Fruit fly (Drosophila melanogaster) whole organism, embryonic: ENCODE data around the gene mio.

Experiments used
- Bteb2 ChIP-seq: fragments of 200-800 bp; sonication (Bioruptor generic); optimal IDR thresholded peaks from 2 replicates; lab custom pipeline; 2016; ENCODE audit warnings: missing biosample characterization, missing genetic modification characterization
- CG10274 ChIP-seq: fragments of 200-800 bp; sonication (Bioruptor generic); optimal IDR thresholded peaks from 3 replicates; lab custom pipeline; 2017; ENCODE audit warnings: missing biosample characterization, mild to moderate bottlenecking, missing genetic modification characterization
- CG10543 ChIP-seq: fragments of 200-800 bp; sonication (Bioruptor generic); optimal IDR thresholded peaks from 3 replicates; lab custom pipeline; 2017; ENCODE audit warnings: missing biosample characterization, mild to moderate bottlenecking, missing genetic modification characterization, moderate library complexity
- CG12391 ChIP-seq: fragments of 200-800 bp; sonication (Bioruptor generic); optimal IDR thresholded peaks from 3 replicates; lab custom pipeline; 2018; ENCODE audit warnings: missing biosample characterization, mild to moderate bottlenecking, missing genetic modification characterization, moderate library complexity
- CG13894 ChIP-seq: fragments of 200-800 bp; sonication (Bioruptor generic); optimal IDR thresholded peaks from 3 replicates; lab custom pipeline; 2018; ENCODE audit warnings: missing biosample characterization, mild to moderate bottlenecking, missing genetic modification characterization, moderate library complexity
- CG16779 ChIP-seq: fragments of 200-800 bp; sonication (Bioruptor generic); IDR thresholded peaks from 2 replicates; pipeline ENCODE4 v1.3.6; 2022; ENCODE audit warnings: missing biosample characterization, missing genetic modification characterization
- CG16813 ChIP-seq: fragments of 200-800 bp; sonication (Bioruptor generic); IDR thresholded peaks from 3 replicates; pipeline ENCODE4 v1.3.6; 2022; ENCODE audit warnings: missing biosample characterization, missing genetic modification characterization; ENCODE audit not compliant: partially characterized antibody
- CG17186 ChIP-seq: fragments of 200-800 bp; sonication (Bioruptor generic); optimal IDR thresholded peaks from 3 replicates; lab custom pipeline; 2017; ENCODE audit warnings: missing biosample characterization, missing genetic modification reagents, missing genetic modification characterization
- CG18764 ChIP-seq: fragments of 200-800 bp; sonication (Bioruptor generic); optimal IDR thresholded peaks from 3 replicates; lab custom pipeline; 2016; ENCODE audit warnings: missing biosample characterization, missing genetic modification characterization
- CG2875 ChIP-seq: fragments of 200-800 bp; sonication (Bioruptor generic); optimal IDR thresholded peaks from 2 replicates; lab custom pipeline; 2017; ENCODE audit warnings: missing biosample characterization, mild to moderate bottlenecking, missing genetic modification characterization, missing genetic modification reagents
- CG31365 ChIP-seq: fragments of 200-800 bp; sonication (Bioruptor generic); optimal IDR thresholded peaks from 2 replicates; lab custom pipeline; 2018; ENCODE audit warnings: missing biosample characterization, mild to moderate bottlenecking, missing genetic modification characterization
- CG3838 ChIP-seq: fragments of 200-800 bp; sonication (Bioruptor generic); optimal IDR thresholded peaks from 3 replicates; lab custom pipeline; 2016; ENCODE audit warnings: missing biosample characterization, missing genetic modification characterization
- CG4328 ChIP-seq: fragments of 200-800 bp; sonication (Bioruptor generic); optimal IDR thresholded peaks from 3 replicates; lab custom pipeline; 2017; ENCODE audit warnings: missing biosample characterization, missing genetic modification reagents, missing genetic modification characterization
- CG4617 ChIP-seq: fragments of 200-800 bp; sonication (Bioruptor generic); optimal IDR thresholded peaks from 3 replicates; lab custom pipeline; 2016; ENCODE audit warnings: missing biosample characterization, missing genetic modification characterization, borderline replicate concordance
- CG7556 ChIP-seq: fragments of 200-800 bp; sonication (Bioruptor generic); optimal IDR thresholded peaks from 2 replicates; lab custom pipeline; 2017; ENCODE audit warnings: missing biosample characterization, mild to moderate bottlenecking, missing genetic modification characterization
- CG8924 ChIP-seq: fragments of 200-800 bp; optimal IDR thresholded peaks from 3 replicates; lab custom pipeline; 2019; ENCODE audit warnings: missing biosample characterization, mild to moderate bottlenecking, missing genetic modification characterization, moderate library complexity
- CoRest ChIP-seq: fragments of 200-800 bp; sonication (Bioruptor generic); optimal IDR thresholded peaks from 3 replicates; lab custom pipeline; 2018; ENCODE audit warnings: missing biosample characterization, mild to moderate bottlenecking, missing genetic modification characterization, moderate library complexity
- D ChIP-seq, 2 experiments: fragments of 200-800 bp in 1 of 2; fragments of >200 bp in 1 of 2; sonication (Bioruptor generic) in 1 of 2; optimal IDR thresholded peaks; 2 replicates in 1 of 2; 3 replicates in 1 of 2; lab custom pipeline; 2017; ENCODE audit warnings: mild to moderate bottlenecking in 1 of 2, missing biosample characterization in 1 of 2, missing genetic modification characterization in 1 of 2, missing genetic modification reagents in 1 of 2
- Deaf1 ChIP-seq: fragments of 200-800 bp; optimal IDR thresholded peaks from 3 replicates; lab custom pipeline; 2019; ENCODE audit warnings: missing biosample characterization, mild to moderate bottlenecking, missing genetic modification characterization, moderate library complexity
- Dfd ChIP-seq, 2 experiments: fragments of >200 bp; optimal IDR thresholded peaks; 2 replicates each; lab custom pipeline; 2017; ENCODE audit warnings: missing biosample characterization in 2 of 2, missing genetic modification characterization in 2 of 2
- Ets97D ChIP-seq: fragments of 200-800 bp; sonication (Bioruptor generic); optimal IDR thresholded peaks from 3 replicates; lab custom pipeline; 2016; ENCODE audit warnings: missing biosample characterization, missing genetic modification characterization
- Hr39 ChIP-seq: fragments of >200 bp; optimal IDR thresholded peaks from 2 replicates; lab custom pipeline; 2017
- MESR4 ChIP-seq: fragments of 200-800 bp; sonication (Bioruptor generic); optimal IDR thresholded peaks from 2 replicates; lab custom pipeline; 2018; ENCODE audit warnings: missing biosample characterization, mild to moderate bottlenecking, missing genetic modification characterization, moderate library complexity
- NC2β ChIP-seq: fragments of 200-800 bp; sonication (Bioruptor generic); optimal IDR thresholded peaks from 2 replicates; lab custom pipeline; 2016; ENCODE audit warnings: missing biosample characterization, missing genetic modification characterization
- Neu2 ChIP-seq: fragments of 200-800 bp; sonication (Bioruptor generic); optimal IDR thresholded peaks from 3 replicates; lab custom pipeline; 2016; ENCODE audit warnings: missing biosample characterization, missing genetic modification characterization, borderline replicate concordance
- NfI ChIP-seq: fragments of 200-800 bp; sonication (Bioruptor generic); optimal IDR thresholded peaks from 3 replicates; lab custom pipeline; 2018; ENCODE audit warnings: missing biosample characterization, mild to moderate bottlenecking, missing genetic modification characterization, moderate library complexity
- Rfx ChIP-seq: fragments of 200-800 bp; sonication (Bioruptor generic); IDR thresholded peaks from 2 replicates; pipeline ENCODE4 v1.3.6; 2022; ENCODE audit warnings: missing biosample characterization, missing genetic modification characterization
- Sox100B ChIP-seq: fragments of 200-800 bp; sonication (Bioruptor generic); optimal IDR thresholded peaks from 3 replicates; lab custom pipeline; 2018; ENCODE audit warnings: missing biosample characterization, mild to moderate bottlenecking, missing genetic modification characterization
- caup ChIP-seq: fragments of 200-800 bp; sonication (Bioruptor generic); optimal IDR thresholded peaks from 3 replicates; lab custom pipeline; 2017; ENCODE audit warnings: missing biosample characterization, mild to moderate bottlenecking, missing genetic modification characterization, moderate library complexity; ENCODE audit not compliant: severe bottlenecking
- chn ChIP-seq: fragments of 200-800 bp; sonication (Bioruptor generic); optimal IDR thresholded peaks from 2 replicates; lab custom pipeline; 2016; ENCODE audit warnings: missing biosample characterization, missing genetic modification characterization
- crol ChIP-seq: fragments of 200-800 bp; sonication (Bioruptor generic); IDR thresholded peaks from 2 replicates; pipeline ENCODE4 v1.3.6; 2022; ENCODE audit warnings: missing biosample characterization, missing genetic modification characterization
- danr ChIP-seq: fragments of 200-800 bp; sonication (Bioruptor generic); IDR thresholded peaks from 2 replicates; pipeline ENCODE4 v1.3.6; 2022; ENCODE audit warnings: missing biosample characterization, missing genetic modification characterization
- dm ChIP-seq: fragments of 200-800 bp; sonication (Bioruptor generic); optimal IDR thresholded peaks from 3 replicates; lab custom pipeline; 2016; ENCODE audit warnings: missing biosample characterization, missing genetic modification characterization
- eve ChIP-seq, 2 experiments: fragments of >200 bp; optimal IDR thresholded peaks; 2 replicates each; lab custom pipeline; 2017; ENCODE audit warnings: missing biosample characterization in 2 of 2, missing genetic modification characterization in 2 of 2
- exex ChIP-seq: fragments of 200-800 bp; sonication (Bioruptor generic); optimal IDR thresholded peaks from 4 replicates; lab custom pipeline; 2018; ENCODE audit warnings: missing biosample characterization, mild to moderate bottlenecking, missing genetic modification characterization, moderate library complexity
- inv ChIP-seq: fragments of 200-800 bp; sonication (Bioruptor generic); IDR thresholded peaks from 2 replicates; pipeline ENCODE4 v1.3.6; 2022; ENCODE audit warnings: missing biosample characterization, missing genetic modification characterization; ENCODE audit not compliant: partially characterized antibody
- jigr1 ChIP-seq: fragments of 200-800 bp; sonication (Bioruptor generic); IDR thresholded peaks from 3 replicates; pipeline ENCODE4 v1.3.6; 2022; ENCODE audit warnings: missing biosample characterization, missing genetic modification characterization
- onecut ChIP-seq: fragments of 200-800 bp; sonication (Bioruptor generic); IDR thresholded peaks from 2 replicates; pipeline ENCODE4 v1.3.6; 2022; ENCODE audit warnings: missing biosample characterization, missing genetic modification characterization
- pzg ChIP-seq: fragments of 200-800 bp; sonication (Bioruptor generic); optimal IDR thresholded peaks from 3 replicates; lab custom pipeline; 2018; ENCODE audit warnings: missing biosample characterization, mild to moderate bottlenecking, missing genetic modification characterization, moderate library complexity
- ro ChIP-seq: fragments of 200-800 bp; sonication (Bioruptor generic); IDR thresholded peaks from 2 replicates; pipeline ENCODE4 v1.3.6; 2022; ENCODE audit warnings: missing biosample characterization, missing genetic modification characterization
- scrt ChIP-seq: fragments of 200-800 bp; sonication (Bioruptor generic); optimal IDR thresholded peaks from 2 replicates; lab custom pipeline; 2018; ENCODE audit warnings: missing biosample characterization, mild to moderate bottlenecking, missing genetic modification characterization, moderate library complexity
- sens-2 ChIP-seq: fragments of 200-800 bp; sonication (Bioruptor generic); IDR thresholded peaks from 2 replicates; pipeline ENCODE4 v1.3.6; 2022; ENCODE audit warnings: missing biosample characterization, missing genetic modification characterization
- sr ChIP-seq: fragments of 200-800 bp; sonication (Bioruptor generic); IDR thresholded peaks from 3 replicates; pipeline ENCODE4 v1.3.6; 2022; ENCODE audit warnings: missing biosample characterization, missing genetic modification characterization
- ssp ChIP-seq: fragments of 200-800 bp; sonication (Bioruptor generic); IDR thresholded peaks from 2 replicates; pipeline ENCODE4 v1.3.6; 2022; ENCODE audit warnings: missing biosample characterization, missing genetic modification characterization
- sug ChIP-seq: fragments of 200-800 bp; optimal IDR thresholded peaks from 2 replicates; lab custom pipeline; 2019; ENCODE audit warnings: missing biosample characterization, mild to moderate bottlenecking, missing genetic modification characterization, moderate library complexity
- tup ChIP-seq: fragments of 200-800 bp; sonication (Bioruptor generic); optimal IDR thresholded peaks from 2 replicates; lab custom pipeline; 2016; ENCODE audit warnings: missing biosample characterization, mild to moderate bottlenecking, missing genetic modification characterization, moderate library complexity
- twi ChIP-seq: fragments of 200-800 bp; optimal IDR thresholded peaks from 2 replicates; lab custom pipeline; 2019; ENCODE audit warnings: missing biosample characterization, mild to moderate bottlenecking, missing genetic modification characterization, moderate library complexity
- usp ChIP-seq: fragments of >200 bp; optimal IDR thresholded peaks from 2 replicates; lab custom pipeline; 2017; ENCODE audit warnings: missing biosample characterization, missing genetic modification characterization

The mio gene

dm6 chr2L:2198119-2198494, 19.0 kb upstream of the mio start:
- TF ChIP-seq inv (GFP tag; lab: Robert Waterston, UW) (no peak), Rfx (GFP tag; lab: Robert Waterston, UW) (no peak), sug (tag; lab: Kevin White, UChicago) (peak; percentile 83), CG10274 (GFP tag; lab: Kevin White, UChicago) (no peak), scrt (peak; percentile 52), Ets97D (GFP tag; lab: Kevin White, UChicago) (no peak), crol (GFP tag; lab: Robert Waterston, UW) (no peak), CG16779 (GFP tag; lab: Robert Waterston, UW) (no peak), CG13894 (tag; lab: Kevin White, UChicago) (peak; percentile 86), sr (GFP tag; lab: Robert Waterston, UW) (no peak), dm (no peak), onecut (peak; percentile 81), Deaf1 (tag; lab: Kevin White, UChicago) (no peak), CG7556 (GFP tag; lab: Kevin White, UChicago) (no peak), CG17186 (no peak)

dm6 chr2L:2198613-2199432, 18.3 kb upstream of the mio start:
- no peak for TF ChIP-seq jigr1 (GFP tag; lab: Robert Waterston, UW)
- peak; percentile 36 for TF ChIP-seq exex (tag; lab: Kevin White, UChicago)
- peak; percentile 78 for TF ChIP-seq tup (GFP tag; lab: Kevin White, UChicago)
- TF ChIP-seq NC2β: peak; percentile 81
- peak; percentile 57 for TF ChIP-seq CG4617
- peak; percentile 83 for TF ChIP-seq CG2875
- peak; percentile 86 for TF ChIP-seq Sox100B (GFP tag; lab: Kevin White, UChicago)
- peak; percentile 94 for TF ChIP-seq CG10543 (GFP tag; lab: Kevin White, UChicago)
- no peak for TF ChIP-seq danr
- no peak for TF ChIP-seq D (optimal IDR thresholded peaks at IDR 0.05; lab: Kevin White, UChicago)
- peak; percentile 87 for TF ChIP-seq D (GFP tag; optimal IDR thresholded peaks at IDR 0.05; lab: Kevin White, UChicago)
- TF ChIP-seq CoRest: peak; percentile 86
- TF ChIP-seq CG8924 (tag; lab: Kevin White, UChicago): peak; percentile 87
- peak; percentile 75 for TF ChIP-seq caup (GFP tag; lab: Kevin White, UChicago)
- peak in 1 of 2 experiments; percentile 94 for TF ChIP-seq eve (GFP tag; optimal IDR thresholded peaks at IDR 0.05; lab: Kevin White, UChicago)
- TF ChIP-seq CG4328 (GFP tag; lab: Kevin White, UChicago): peak; percentile 54
- peak; percentile 61 for TF ChIP-seq twi (tag; lab: Kevin White, UChicago)
- no peak for TF ChIP-seq sens-2 (GFP tag; lab: Robert Waterston, UW)
- TF ChIP-seq Hr39 (lab: Kevin White, UChicago): no peak
- TF ChIP-seq ro (GFP tag; lab: Robert Waterston, UW): no peak
- TF ChIP-seq CG16813: no peak
- TF ChIP-seq NfI: peak; percentile 78
- peak; percentile 60 for TF ChIP-seq CG31365 (tag; lab: Kevin White, UChicago)
- peak; percentile 90 for TF ChIP-seq CG12391 (tag; lab: Kevin White, UChicago)
- TF ChIP-seq usp (GFP tag; lab: Kevin White, UChicago): no peak
- TF ChIP-seq MESR4 (GFP tag; lab: Kevin White, UChicago): peak; percentile 9
- TF ChIP-seq CG13894 (tag; lab: Kevin White, UChicago): peak; percentile 95
- peak; percentile 78 for TF ChIP-seq Bteb2
- peak; percentile 31 for TF ChIP-seq Neu2 (GFP tag; lab: Kevin White, UChicago)
- peak; percentile 45 for TF ChIP-seq CG3838
- no peak for TF ChIP-seq ssp (GFP tag; lab: Robert Waterston, UW)
- TF ChIP-seq CG18764: peak; percentile 81
- no peak for TF ChIP-seq Dfd (GFP tag; optimal IDR thresholded peaks at IDR 0.05; lab: Kevin White, UChicago)
- peak; percentile 82 for TF ChIP-seq chn (GFP tag; lab: Kevin White, UChicago)
- no peak for TF ChIP-seq pzg (GFP tag; lab: Kevin White, UChicago)
